Worm (Caenorhabditis elegans) whole organism, L1 larva: Measurements from ENCODE around the gene nono-1.

Experiments used
- C04F5.9 ChIP-seq: sonication (generic microtip); optimal IDR thresholded peaks from 2 replicates; lab custom pipeline; 2016; ENCODE audit warnings: missing genetic modification characterization, missing compliant biosample characterization
- C16A3.4 ChIP-seq: fragments of 150-350 bp; optimal IDR thresholded peaks from 2 replicates; lab custom pipeline; 2014; ENCODE audit warnings: missing biosample characterization, missing genetic modification characterization
- C34B4.2 ChIP-seq: sonication (generic microtip); optimal IDR thresholded peaks from 2 replicates; lab custom pipeline; 2017; ENCODE audit warnings: mild to moderate bottlenecking, missing genetic modification characterization, missing compliant biosample characterization
- F16B12.6 ChIP-seq: fragments of 150-350 bp; optimal IDR thresholded peaks from 2 replicates; lab custom pipeline; 2014; ENCODE audit warnings: missing biosample characterization, missing genetic modification characterization
- Y116A8C.19 ChIP-seq: sonication (generic microtip); optimal IDR thresholded peaks from 2 replicates; lab custom pipeline; 2016; ENCODE audit warnings: missing compliant biosample characterization, missing genetic modification characterization, borderline replicate concordance
- aly-2 ChIP-seq: fragments of 150-350 bp; optimal IDR thresholded peaks from 2 replicates; lab custom pipeline; 2014; ENCODE audit warnings: missing biosample characterization, missing genetic modification characterization
- ama-1 ChIP-seq: fragments of 150-350 bp; optimal IDR thresholded peaks from 2 replicates; lab custom pipeline; 2014
- blmp-1 ChIP-seq: fragments of 150-350 bp; optimal IDR thresholded peaks from 2 replicates; lab custom pipeline; 2014; ENCODE audit warnings: missing biosample characterization, missing genetic modification characterization
- ces-1 ChIP-seq: fragments of 150-350 bp; optimal IDR thresholded peaks from 2 replicates; lab custom pipeline; 2014; ENCODE audit warnings: missing biosample characterization, missing genetic modification reagents, missing genetic modification characterization
- efl-1 ChIP-seq, 4 experiments: fragments of 150-350 bp; optimal IDR thresholded peaks in 3 of 4; peaks in 1 of 4; 1 replicate in 1 of 4; 2 replicates in 3 of 4; lab custom pipeline; 2014; ENCODE audit warnings: missing biosample characterization in 2 of 4, missing genetic modification characterization in 2 of 4, missing genetic modification reagents in 2 of 4
- egl-13 ChIP-seq: sonication (generic microtip); optimal IDR thresholded peaks from 2 replicates; lab custom pipeline; 2016; ENCODE audit warnings: missing genotype, missing genetic modification reagents, missing genetic modification characterization, missing compliant biosample characterization
- egl-27 ChIP-seq, 2 experiments: fragments of 150-350 bp in 1 of 2; sonication (generic microtip); optimal IDR thresholded peaks; 3 replicates each; lab custom pipeline; 2017 to 2018; ENCODE audit warnings: missing biosample characterization in 2 of 2, missing genetic modification characterization in 2 of 2, missing genetic modification reagents in 2 of 2
- elt-2 ChIP-seq: sonication (generic microtip); optimal IDR thresholded peaks from 2 replicates; lab custom pipeline; 2016; ENCODE audit warnings: missing genetic modification characterization, mild to moderate bottlenecking, inconsistent platforms, missing compliant biosample characterization, missing genetic modification reagents
- elt-3 ChIP-seq, 6 experiments: fragments of 150-350 bp in 1 of 6; sonication (generic microtip); optimal IDR thresholded peaks; 2 replicates each; lab custom pipeline; 2017 to 2018; ENCODE audit warnings: missing biosample characterization in 6 of 6, missing genetic modification characterization in 6 of 6, inconsistent platforms in 1 of 6
- fkh-10 ChIP-seq: sonication (generic microtip); optimal IDR thresholded peaks from 2 replicates; lab custom pipeline; 2017; ENCODE audit warnings: missing biosample characterization, missing genetic modification reagents, missing genetic modification characterization
- fkh-4 ChIP-seq: sonication (generic microtip); optimal IDR thresholded peaks from 2 replicates; lab custom pipeline; 2016; ENCODE audit warnings: missing compliant biosample characterization, missing genetic modification characterization, borderline replicate concordance
- fkh-8 ChIP-seq: sonication (generic microtip); optimal IDR thresholded peaks from 2 replicates; lab custom pipeline; 2016; ENCODE audit warnings: mild to moderate bottlenecking, missing genetic modification characterization, missing compliant biosample characterization
- fos-1 ChIP-seq: fragments of 150-350 bp; optimal IDR thresholded peaks from 2 replicates; lab custom pipeline; 2014; ENCODE audit warnings: missing biosample characterization, missing genetic modification characterization
- grh-1 ChIP-seq: fragments of 200-800 bp; sonication (Bioruptor generic); IDR thresholded peaks from 2 replicates; pipeline ENCODE4 v1.3.6; 2022; ENCODE audit warnings: missing genetic modification reagents, missing genetic modification characterization, missing compliant biosample characterization
- hlh-17 ChIP-seq: fragments of 200-800 bp; sonication (Bioruptor generic); optimal IDR thresholded peaks from 2 replicates; lab custom pipeline; 2018; ENCODE audit warnings: missing genetic modification characterization, mild to moderate bottlenecking, missing compliant biosample characterization, moderate library complexity, borderline replicate concordance
- hlh-4 ChIP-seq: sonication (generic microtip); optimal IDR thresholded peaks from 2 replicates; lab custom pipeline; 2016; ENCODE audit warnings: mild to moderate bottlenecking, missing genetic modification characterization, missing compliant biosample characterization
- hpl-2 ChIP-seq: fragments of 150-350 bp; optimal IDR thresholded peaks from 2 replicates; lab custom pipeline; 2014; ENCODE audit warnings: missing biosample characterization, missing genetic modification reagents, missing genetic modification characterization
- irx-1 ChIP-seq: sonication (generic microtip); optimal IDR thresholded peaks from 2 replicates; lab custom pipeline; 2016; ENCODE audit warnings: missing genetic modification characterization, missing compliant biosample characterization
- jun-1 ChIP-seq: fragments of 150-350 bp; optimal IDR thresholded peaks from 2 replicates; lab custom pipeline; 2014; ENCODE audit warnings: missing biosample characterization, missing genetic modification reagents, missing genetic modification characterization
- lin-14 ChIP-seq: fragments of 200-800 bp; sonication (Bioruptor generic); optimal IDR thresholded peaks from 2 replicates; lab custom pipeline; 2018; ENCODE audit warnings: mild to moderate bottlenecking, missing genetic modification characterization, moderate library complexity, missing compliant biosample characterization
- mab-9 ChIP-seq: fragments of 200-800 bp; sonication (Bioruptor generic); IDR thresholded peaks from 2 replicates; pipeline ENCODE4 v1.3.6; 2022; ENCODE audit warnings: missing genetic modification reagents, missing genetic modification characterization, missing compliant biosample characterization
- mdl-1 ChIP-seq, 2 experiments: fragments of 150-350 bp; optimal IDR thresholded peaks; 2 replicates each; lab custom pipeline; 2014 to 2017; ENCODE audit warnings: missing biosample characterization in 2 of 2, missing genetic modification characterization in 2 of 2, inconsistent platforms in 1 of 2
- mef-2 ChIP-seq: fragments of 150-350 bp; optimal IDR thresholded peaks from 2 replicates; lab custom pipeline; 2014; ENCODE audit warnings: missing biosample characterization, missing genetic modification characterization
- nhr-11 ChIP-seq: fragments of 150-350 bp; optimal IDR thresholded peaks from 2 replicates; lab custom pipeline; 2014; ENCODE audit warnings: missing biosample characterization, missing genetic modification characterization
- nhr-19 ChIP-seq: fragments of 200-800 bp; sonication (Bioruptor generic); conservative IDR thresholded peaks from 2 replicates; pipeline ENCODE4 v1.3.6; 2022; ENCODE audit warnings: missing genetic modification characterization, missing compliant biosample characterization
- nhr-47 ChIP-seq: sonication (generic microtip); optimal IDR thresholded peaks from 2 replicates; lab custom pipeline; 2016; ENCODE audit warnings: mild to moderate bottlenecking, missing genetic modification characterization, moderate library complexity, missing compliant biosample characterization
- nhr-71 ChIP-seq: sonication (generic microtip); optimal IDR thresholded peaks from 2 replicates; lab custom pipeline; 2016; ENCODE audit warnings: mild to moderate bottlenecking, missing genetic modification characterization, moderate library complexity, missing compliant biosample characterization
- nhr-77 ChIP-seq: fragments of 150-350 bp; optimal IDR thresholded peaks from 2 replicates; lab custom pipeline; 2014; ENCODE audit warnings: missing biosample characterization, missing genetic modification characterization
- nhr-84 ChIP-seq: sonication (generic microtip); optimal IDR thresholded peaks from 2 replicates; lab custom pipeline; 2017; ENCODE audit warnings: missing biosample characterization, missing genetic modification characterization
- nhr-85 ChIP-seq: sonication (generic microtip); peaks from one replicate; lab custom pipeline; 2016; ENCODE audit warnings: missing genetic modification characterization, inconsistent platforms, missing compliant biosample characterization
- nhr-90 ChIP-seq: sonication (generic microtip); optimal IDR thresholded peaks from 2 replicates; lab custom pipeline; 2016; ENCODE audit warnings: mild to moderate bottlenecking, missing genetic modification characterization, missing compliant biosample characterization; ENCODE audit not compliant: poor library complexity
- pag-3 ChIP-seq: sonication (generic microtip); optimal IDR thresholded peaks from 2 replicates; lab custom pipeline; 2017; ENCODE audit warnings: missing genetic modification characterization, mild to moderate bottlenecking, missing compliant biosample characterization, antibody characterized with exemption, borderline replicate concordance; ENCODE audit not compliant: insufficient read depth
- skn-1 ChIP-seq: fragments of 150-350 bp; optimal IDR thresholded peaks from 2 replicates; lab custom pipeline; 2014; ENCODE audit warnings: missing biosample characterization, missing genetic modification characterization
- snpc-4 ChIP-seq: fragments of 150-350 bp; optimal IDR thresholded peaks from 2 replicates; lab custom pipeline; 2014; ENCODE audit warnings: missing biosample characterization, missing genetic modification characterization
- snu-23 ChIP-seq: sonication (generic microtip); optimal IDR thresholded peaks from 2 replicates; lab custom pipeline; 2016; ENCODE audit warnings: missing genetic modification characterization, missing compliant biosample characterization
- sox-4 ChIP-seq: sonication (generic microtip); optimal IDR thresholded peaks from 2 replicates; lab custom pipeline; 2016; ENCODE audit warnings: missing genetic modification characterization, missing compliant biosample characterization
- sup-37 ChIP-seq: fragments of 200-800 bp; sonication (Bioruptor generic); optimal IDR thresholded peaks from 2 replicates; lab custom pipeline; 2018; ENCODE audit warnings: mild to moderate bottlenecking, missing genetic modification characterization, missing compliant biosample characterization
- swsn-7 ChIP-seq: sonication (generic microtip); optimal IDR thresholded peaks from 2 replicates; lab custom pipeline; 2016; ENCODE audit warnings: missing genetic modification characterization, missing compliant biosample characterization
- unc-130 ChIP-seq: fragments of 150-350 bp; optimal IDR thresholded peaks from 2 replicates; lab custom pipeline; 2017; ENCODE audit warnings: missing biosample characterization, missing genetic modification characterization, inconsistent platforms
- unc-62 ChIP-seq: fragments of 150-350 bp; optimal IDR thresholded peaks from 2 replicates; lab custom pipeline; 2014; ENCODE audit warnings: missing biosample characterization, missing genetic modification reagents, missing genetic modification characterization
- unc-86 ChIP-seq: sonication (generic microtip); optimal IDR thresholded peaks from 2 replicates; lab custom pipeline; 2016; ENCODE audit warnings: missing genetic modification characterization, missing compliant biosample characterization
- unc-98 ChIP-seq: fragments of 200-800 bp; sonication (Bioruptor generic); IDR thresholded peaks from 2 replicates; pipeline ENCODE4 v1.3.6; 2022; ENCODE audit warnings: missing genetic modification characterization, missing compliant biosample characterization
- zag-1 ChIP-seq: fragments of 150-350 bp; optimal IDR thresholded peaks from 2 replicates; lab custom pipeline; 2014; ENCODE audit warnings: missing biosample characterization, missing genetic modification characterization
- zip-4 ChIP-seq: fragments of 200-800 bp; sonication (Bioruptor generic); optimal IDR thresholded peaks from 2 replicates; lab custom pipeline; 2018; ENCODE audit warnings: mild to moderate bottlenecking, missing genetic modification characterization, moderate library complexity, missing compliant biosample characterization

Gene nono-1

ce11 chrIII:5919799-5920387 lies 38.2 kb downstream of the nono-1 start, which contains the start of the genes tdo-2 and C28H8.2 (continued):
- TF ChIP-seq hpl-2 (no peak), C16A3.4 (tag; lab: Kevin White, UChicago) (peak; percentile 4), irx-1 (peak; percentile 19), fkh-8 (tag; lab: Kevin White, UChicago) (no peak), C34B4.2 (tag; lab: Kevin White, UChicago) (no peak)

DNA sequence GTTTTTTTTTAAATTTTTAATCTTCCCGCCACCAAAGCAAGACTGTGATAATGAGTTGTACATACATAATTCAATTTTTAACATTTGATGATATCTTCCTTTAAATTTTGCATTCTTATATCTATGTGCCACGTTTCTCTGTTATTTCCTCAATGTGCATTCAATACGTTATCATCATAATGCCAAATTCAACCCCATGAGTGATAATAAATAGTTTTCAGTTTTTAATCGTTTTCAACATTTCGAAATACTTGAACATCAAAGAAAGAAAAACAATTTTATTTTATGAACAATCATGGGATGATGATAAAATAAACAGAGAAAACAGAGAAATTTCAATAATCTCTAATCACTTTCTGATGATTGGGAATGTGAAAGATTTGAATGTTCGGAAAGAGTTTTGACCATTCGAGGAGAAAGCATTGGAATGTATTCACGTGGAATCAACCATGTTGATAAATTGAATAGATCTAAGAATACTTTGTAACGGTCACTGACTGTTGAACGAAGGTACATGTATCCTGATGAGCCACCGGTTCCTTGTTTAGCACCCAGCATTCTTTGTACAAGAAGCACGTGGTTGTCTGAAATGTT lies 40.6 kb downstream of the nono-1 start:
- TF ChIP-seq blmp-1 (tag; lab: Kevin White, UChicago) = no peak
- TF ChIP-seq egl-13 (tag; lab: Kevin White, UChicago) = no peak
- TF ChIP-seq snu-23 = peak; percentile 21
- TF ChIP-seq pag-3 (tag; lab: Kevin White, UChicago) = no peak
- TF ChIP-seq snpc-4 = no peak
- no peak for TF ChIP-seq ces-1 (GFP tag; lab: Kevin White, UChicago)
- no peak for TF ChIP-seq mdl-1 (tag; optimal IDR thresholded peaks at IDR 0.05; lab: Kevin White, UChicago)
- TF ChIP-seq nhr-77 (tag; lab: Kevin White, UChicago) = no peak
- no peak for TF ChIP-seq mab-9 (GFP tag; lab: Robert Waterston, UW)
- no peak for TF ChIP-seq unc-62 (GFP tag; lab: Kevin White, UChicago)
- TF ChIP-seq skn-1 = no peak
- TF ChIP-seq unc-86 (tag; lab: Kevin White, UChicago) = no peak
- no peak for TF ChIP-seq fos-1 (tag; lab: Kevin White, UChicago)
- TF ChIP-seq ama-1 (lab: Kevin White, UChicago) = peak; percentile 43
- TF ChIP-seq swsn-7 (tag; lab: Kevin White, UChicago) = no peak
- TF ChIP-seq egl-27 (tag; optimal IDR thresholded peaks at IDR 0.05; lab: Kevin White, UChicago) = no peak
- TF ChIP-seq hlh-4 = no peak
- no peak for TF ChIP-seq elt-3 (tag; optimal IDR thresholded peaks at IDR 0.05; lab: Kevin White, UChicago)
- no peak for TF ChIP-seq zag-1
- TF ChIP-seq C34B4.2 (tag; lab: Kevin White, UChicago) = no peak
- TF ChIP-seq sox-4 (tag; lab: Kevin White, UChicago) = no peak
- no peak for TF ChIP-seq grh-1 (GFP tag; lab: Robert Waterston, UW)
- TF ChIP-seq unc-130 (tag; lab: Kevin White, UChicago) = no peak
- TF ChIP-seq nhr-85 = peak; percentile 40
- TF ChIP-seq lin-14 (GFP tag; lab: Kevin White, UChicago) = peak; percentile 16
- TF ChIP-seq elt-2 (tag; lab: Kevin White, UChicago) = peak; percentile 67
- no peak for TF ChIP-seq nhr-84 (tag; lab: Kevin White, UChicago)
- TF ChIP-seq aly-2 (tag; lab: Kevin White, UChicago) = no peak
- TF ChIP-seq efl-1 (optimal IDR thresholded peaks at IDR 0.05; lab: Kevin White, UChicago) = peak in 1 of 2 experiments; percentile 21
- TF ChIP-seq efl-1 (GFP tag; optimal IDR thresholded peaks at IDR 0.05 in 1 of 2; lab: Kevin White, UChicago) = peak in 1 of 2 experiments; percentile 70
- no peak for TF ChIP-seq hlh-17
- TF ChIP-seq C04F5.9 (tag; lab: Kevin White, UChicago) = no peak
- no peak for TF ChIP-seq fkh-4 (tag; lab: Kevin White, UChicago)
- no peak for TF ChIP-seq irx-1
- TF ChIP-seq unc-98 (GFP tag; lab: Robert Waterston, UW) = no peak
- no peak for TF ChIP-seq Y116A8C.19 (tag; lab: Kevin White, UChicago)
- TF ChIP-seq nhr-71 (tag; lab: Kevin White, UChicago) = peak; percentile 59
- no peak for TF ChIP-seq nhr-11 (tag; lab: Kevin White, UChicago)
- TF ChIP-seq jun-1 = no peak
- TF ChIP-seq zip-4 = no peak
- TF ChIP-seq hpl-2 = no peak
- no peak for TF ChIP-seq nhr-19 (GFP tag; lab: Robert Waterston, UW)
- no peak for TF ChIP-seq F16B12.6 (tag; lab: Kevin White, UChicago)
- no peak for TF ChIP-seq sup-37
- TF ChIP-seq fkh-10 (GFP tag; lab: Kevin White, UChicago) = no peak
- peak; percentile 75 for TF ChIP-seq nhr-90 (tag; lab: Kevin White, UChicago)
- TF ChIP-seq mef-2 = no peak
- peak; percentile 12 for TF ChIP-seq nhr-47
